Fruit fly (Drosophila melanogaster): ENCODE results near the gene CG10588.

dm6 chr3L:20949371-20950135 is 7.2 kb upstream of the CG10588 start, which contains the start of gene fng:
- TF ChIP-seq CG8478 (optimal IDR thresholded peaks at IDR 0.05) (no peak), CTCF (optimal IDR thresholded peaks at IDR 0.05) (no peak)

Data from S2 (cell line).